Worm (Caenorhabditis elegans) whole organism, mixed stage, embryonic: ENCODE measurements around the gene swt-2.

ENCODE experiments used
- M03D4.4 ChIP-seq: sonication (generic microtip); optimal IDR thresholded peaks from 2 replicates; lab custom pipeline; 2017; ENCODE audit warnings: mild to moderate bottlenecking, missing genetic modification characterization, missing compliant biosample characterization
- bed-3 ChIP-seq: fragments of 200-800 bp; sonication (Bioruptor generic); optimal IDR thresholded peaks from 3 replicates; lab custom pipeline; 2018; ENCODE audit warnings: mild to moderate bottlenecking, missing genetic modification characterization, moderate library complexity, missing compliant biosample characterization
- ceh-39 ChIP-seq: fragments of 150-350 bp; optimal IDR thresholded peaks from 2 replicates; lab custom pipeline; 2014; ENCODE audit warnings: missing biosample characterization, missing genetic modification characterization
- ceh-43 ChIP-seq: fragments of 200-800 bp; sonication (Bioruptor generic); optimal IDR thresholded peaks from 2 replicates; lab custom pipeline; 2018; ENCODE audit warnings: mild to moderate bottlenecking, missing genetic modification characterization, moderate library complexity, missing compliant biosample characterization
- ceh-83 ChIP-seq: fragments of 200-800 bp; sonication (Bioruptor generic); optimal IDR thresholded peaks from 2 replicates; lab custom pipeline; 2018; ENCODE audit warnings: mild to moderate bottlenecking, missing genetic modification characterization, missing compliant biosample characterization
- cnd-1 ChIP-seq: fragments of 200-800 bp; sonication (Bioruptor generic); optimal IDR thresholded peaks from 2 replicates; lab custom pipeline; 2018; ENCODE audit warnings: mild to moderate bottlenecking, missing genetic modification characterization, missing compliant biosample characterization
- drap-1 ChIP-seq: fragments of 200-800 bp; sonication (Bioruptor generic); optimal IDR thresholded peaks from 3 replicates; lab custom pipeline; 2018; ENCODE audit warnings: mild to moderate bottlenecking, missing genetic modification characterization, missing compliant biosample characterization
- elt-3 ChIP-seq: fragments of 150-350 bp; optimal IDR thresholded peaks from 2 replicates; lab custom pipeline; 2014; ENCODE audit warnings: missing biosample characterization, missing genetic modification characterization
- flh-1 ChIP-seq: fragments of 200-800 bp; sonication (Bioruptor generic); optimal IDR thresholded peaks from 2 replicates; lab custom pipeline; 2018; ENCODE audit warnings: mild to moderate bottlenecking, missing genetic modification characterization, moderate library complexity, missing compliant biosample characterization
- ham-2 ChIP-seq: fragments of 200-800 bp; sonication (Bioruptor generic); optimal IDR thresholded peaks from 2 replicates; lab custom pipeline; 2018; ENCODE audit warnings: mild to moderate bottlenecking, missing genetic modification characterization, missing compliant biosample characterization
- hlh-1 ChIP-seq: fragments of 150-350 bp; optimal IDR thresholded peaks from 2 replicates; lab custom pipeline; 2014; ENCODE audit warnings: missing biosample characterization, missing genetic modification reagents, missing genetic modification characterization
- lin-32 ChIP-seq: fragments of 200-800 bp; sonication (Bioruptor generic); optimal IDR thresholded peaks from 2 replicates; lab custom pipeline; 2018; ENCODE audit warnings: mild to moderate bottlenecking, missing genetic modification characterization, missing compliant biosample characterization
- lsy-2 ChIP-seq: fragments of 150-350 bp; optimal IDR thresholded peaks from 2 replicates; lab custom pipeline; 2014; ENCODE audit warnings: missing biosample characterization, missing genetic modification characterization
- mab-5 ChIP-seq: fragments of 150-350 bp; optimal IDR thresholded peaks from 2 replicates; lab custom pipeline; 2014; ENCODE audit warnings: missing biosample characterization, missing genetic modification characterization
- mep-1 ChIP-seq: fragments of 150-350 bp; optimal IDR thresholded peaks from 2 replicates; lab custom pipeline; 2017; ENCODE audit warnings: missing biosample characterization, missing genetic modification reagents, missing genetic modification characterization, inconsistent platforms
- mls-2 ChIP-seq: sonication (generic microtip); optimal IDR thresholded peaks from 2 replicates; lab custom pipeline; 2016; ENCODE audit warnings: mild to moderate bottlenecking, missing genetic modification characterization, moderate library complexity, missing compliant biosample characterization
- nhr-12 ChIP-seq: fragments of 150-350 bp; optimal IDR thresholded peaks from 2 replicates; lab custom pipeline; 2014; ENCODE audit warnings: missing biosample characterization, missing genetic modification characterization
- nhr-2 ChIP-seq: fragments of 150-350 bp; optimal IDR thresholded peaks from 2 replicates; lab custom pipeline; 2014; ENCODE audit warnings: missing biosample characterization, missing genetic modification characterization
- nhr-237 ChIP-seq: fragments of 150-350 bp; optimal IDR thresholded peaks from 2 replicates; lab custom pipeline; 2014; ENCODE audit warnings: missing biosample characterization, missing genetic modification characterization
- nhr-28 ChIP-seq: fragments of 150-350 bp; optimal IDR thresholded peaks from 2 replicates; lab custom pipeline; 2014; ENCODE audit warnings: missing biosample characterization, missing genetic modification characterization
- nhr-76 ChIP-seq: sonication (generic microtip); optimal IDR thresholded peaks from 2 replicates; lab custom pipeline; 2017; ENCODE audit warnings: missing biosample characterization, missing genetic modification characterization
- pha-4 ChIP-seq: fragments of 150-350 bp; optimal IDR thresholded peaks from 2 replicates; lab custom pipeline; 2018; ENCODE audit warnings: missing biosample characterization, missing genetic modification reagents, missing genetic modification characterization
- sem-2 ChIP-seq: fragments of 200-800 bp; sonication (Bioruptor generic); optimal IDR thresholded peaks from 2 replicates; lab custom pipeline; 2018; ENCODE audit warnings: mild to moderate bottlenecking, missing genetic modification characterization, missing compliant biosample characterization
- snpc-4 ChIP-seq: fragments of 150-350 bp; optimal IDR thresholded peaks from 2 replicates; lab custom pipeline; 2014; ENCODE audit warnings: missing biosample characterization, missing genetic modification characterization
- sptf-1 ChIP-seq: sonication (generic microtip); optimal IDR thresholded peaks from 2 replicates; lab custom pipeline; 2017; ENCODE audit warnings: mild to moderate bottlenecking, missing genetic modification characterization, moderate library complexity, missing compliant biosample characterization
- tbx-8 ChIP-seq: fragments of 200-800 bp; sonication (Bioruptor generic); optimal IDR thresholded peaks from 2 replicates; lab custom pipeline; 2018; ENCODE audit warnings: mild to moderate bottlenecking, missing genetic modification characterization, moderate library complexity, missing compliant biosample characterization
- unc-120 ChIP-seq: sonication (generic microtip); optimal IDR thresholded peaks from 2 replicates; lab custom pipeline; 2017; ENCODE audit warnings: missing genetic modification characterization, missing compliant biosample characterization; ENCODE audit not compliant: poor library complexity, severe bottlenecking
- unc-39 ChIP-seq: fragments of 150-350 bp; optimal IDR thresholded peaks from 2 replicates; lab custom pipeline; 2014; ENCODE audit warnings: missing biosample characterization, missing genetic modification characterization
- unc-62 ChIP-seq: fragments of 150-350 bp; optimal IDR thresholded peaks from 2 replicates; lab custom pipeline; 2014; ENCODE audit warnings: missing biosample characterization, missing genetic modification reagents, missing genetic modification characterization
- zip-8 ChIP-seq: fragments of 150-350 bp; optimal IDR thresholded peaks from 2 replicates; lab custom pipeline; 2014; ENCODE audit warnings: missing biosample characterization, missing genetic modification characterization

The swt-2 gene

DNA sequence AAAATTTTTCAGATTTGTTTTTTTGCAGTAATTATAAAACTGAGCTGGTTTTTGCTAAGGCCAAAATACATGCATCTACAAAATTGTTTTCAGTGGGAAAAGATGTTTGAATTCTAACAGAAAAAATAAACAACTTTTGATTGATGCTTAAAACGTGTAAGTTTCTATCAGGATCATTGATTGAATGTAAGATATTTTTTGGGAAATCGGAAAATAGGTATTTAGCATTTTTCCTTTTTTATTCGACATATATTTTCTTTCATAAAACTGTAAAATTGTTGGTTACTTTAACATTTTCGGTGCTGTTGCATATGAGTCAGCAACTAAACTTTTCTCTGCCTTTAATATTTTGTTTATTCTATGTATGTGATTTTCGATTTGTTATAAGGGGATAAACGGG is 5.5 kb upstream of the swt-2 start, which contains the start of gene C54F6.20:
C54F6.20 (plus strand) TSS at position 301 of the 400 bp plus-strand sequence.
- TF ChIP-seq unc-120 = no peak
- no peak for TF ChIP-seq ceh-83 (GFP tag; lab: Kevin White, UChicago)
- TF ChIP-seq nhr-2 (tag; lab: Kevin White, UChicago) = no peak
- no peak for TF ChIP-seq zip-8 (tag; lab: Kevin White, UChicago)
- TF ChIP-seq mab-5 (tag; lab: Kevin White, UChicago) = no peak
- no peak for TF ChIP-seq ceh-39 (tag; lab: Kevin White, UChicago)
- TF ChIP-seq unc-62 = no peak
- no peak for TF ChIP-seq bed-3 (GFP tag; lab: Kevin White, UChicago)
- TF ChIP-seq lin-32 (GFP tag; lab: Kevin White, UChicago) = no peak
- no peak for TF ChIP-seq lsy-2 (tag; lab: Kevin White, UChicago)
- no peak for TF ChIP-seq nhr-76 (tag; lab: Kevin White, UChicago)
- TF ChIP-seq sptf-1 (tag; lab: Kevin White, UChicago) = no peak
- no peak for TF ChIP-seq M03D4.4
- TF ChIP-seq drap-1 (GFP tag; lab: Kevin White, UChicago) = no peak
- no peak for TF ChIP-seq mep-1 (tag; lab: Kevin White, UChicago)
- TF ChIP-seq tbx-8 (GFP tag; lab: Kevin White, UChicago) = no peak
- TF ChIP-seq nhr-237 (tag; lab: Kevin White, UChicago) = no peak
- TF ChIP-seq nhr-28 (tag; lab: Kevin White, UChicago) = no peak
- TF ChIP-seq ceh-43 = no peak
- TF ChIP-seq cnd-1 (tag; lab: Kevin White, UChicago) = no peak

DNA sequence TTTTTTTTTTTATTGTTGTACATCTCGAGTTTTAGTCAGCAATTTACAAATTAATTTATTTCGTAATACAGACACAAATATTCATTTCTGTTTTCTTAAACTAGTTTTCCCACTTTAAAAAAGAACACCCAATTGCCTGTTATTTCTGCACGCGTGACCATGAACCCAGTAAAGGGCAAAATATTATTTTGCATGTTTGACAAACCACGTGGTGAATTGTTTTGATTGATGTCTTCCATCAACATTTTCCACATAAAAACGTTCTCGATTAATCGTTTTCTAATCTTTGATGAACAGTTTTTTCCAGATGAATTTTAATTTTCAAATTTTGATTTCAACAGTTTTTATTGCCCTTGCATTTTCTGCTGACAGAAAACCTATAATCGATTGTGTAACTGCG is 4.2 kb upstream of the swt-2 start, which contains the start of gene C54F6.18:
C54F6.18 (plus strand) TSS at position 301 of the 400 bp plus-strand sequence.
- TF ChIP-seq hlh-1 (tag; lab: Kevin White, UChicago) (no peak), mep-1 (tag; lab: Kevin White, UChicago) (no peak)

DNA sequence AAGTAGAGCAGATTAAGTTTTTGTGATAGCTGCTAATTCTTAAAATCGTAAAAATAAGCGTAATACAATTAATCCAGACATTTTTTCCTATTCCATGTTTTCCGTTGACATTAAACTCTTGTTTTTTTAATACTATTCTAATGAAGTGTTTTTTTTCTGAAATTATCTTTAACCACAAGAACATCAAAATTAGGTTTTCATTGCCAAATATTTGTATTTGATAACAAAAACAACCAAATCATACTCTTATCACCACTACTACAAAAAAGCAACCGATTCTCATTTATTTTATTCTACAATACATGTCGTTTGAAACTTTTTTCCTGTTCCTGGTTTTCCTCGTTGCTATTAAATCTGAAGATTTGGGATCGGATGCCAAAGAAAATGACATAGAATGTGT is 2.8 kb upstream of the swt-2 start, which contains the start of gene C54F6.17:
C54F6.17 (plus strand) TSS at position 301 of the 400 bp plus-strand sequence.
- TF ChIP-seq drap-1 (GFP tag; lab: Kevin White, UChicago) (no peak), lsy-2 (tag; lab: Kevin White, UChicago) (no peak), ham-2 (GFP tag; lab: Kevin White, UChicago) (no peak), M03D4.4 (no peak), nhr-2 (tag; lab: Kevin White, UChicago) (no peak), ceh-39 (tag; lab: Kevin White, UChicago) (no peak), tbx-8 (GFP tag; lab: Kevin White, UChicago) (no peak), zip-8 (tag; lab: Kevin White, UChicago) (no peak), snpc-4 (tag; lab: Kevin White, UChicago) (no peak), ceh-83 (GFP tag; lab: Kevin White, UChicago) (no peak)
- TF ChIP-seq, all 35 proteins: peak for 0

DNA sequence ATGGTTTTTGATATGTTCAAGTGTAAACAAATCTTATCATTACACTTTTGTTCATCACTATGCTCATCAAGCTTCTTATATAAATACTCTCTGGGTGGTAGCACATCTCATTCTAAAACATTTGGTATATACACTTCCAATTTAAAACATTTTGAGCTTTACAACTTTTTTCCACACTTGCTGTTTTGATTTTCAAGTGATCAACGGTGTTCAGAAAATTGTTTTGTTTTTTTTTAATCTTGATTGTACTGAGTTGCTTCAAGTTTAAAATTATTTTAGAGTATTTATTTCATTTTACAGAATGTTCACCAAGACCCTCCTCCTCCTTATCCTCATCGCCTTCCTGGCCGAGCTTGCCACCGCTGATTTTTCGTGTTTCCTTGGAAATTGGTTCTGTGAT is 1.1 kb upstream of the swt-2 start, which contains the start of gene C54F6.5:
C54F6.5 (plus strand) TSS at position 301 of the 400 bp plus-strand sequence.
- no peak for TF ChIP-seq ceh-43
- no peak for TF ChIP-seq sem-2
- no peak for TF ChIP-seq drap-1 (GFP tag; lab: Kevin White, UChicago)
- no peak for TF ChIP-seq snpc-4 (tag; lab: Kevin White, UChicago)
- no peak for TF ChIP-seq flh-1 (GFP tag; lab: Kevin White, UChicago)
- TF ChIP-seq mab-5 (tag; lab: Kevin White, UChicago) = no peak
- TF ChIP-seq unc-120 = no peak
- no peak for TF ChIP-seq M03D4.4
- TF ChIP-seq mls-2 (tag; lab: Kevin White, UChicago) = no peak
- no peak for TF ChIP-seq pha-4 (tag; lab: Kevin White, UChicago)
- TF ChIP-seq nhr-12 (tag; lab: Kevin White, UChicago) = no peak
- TF ChIP-seq zip-8 (tag; lab: Kevin White, UChicago) = no peak
- no peak for TF ChIP-seq ceh-83 (GFP tag; lab: Kevin White, UChicago)
- no peak for TF ChIP-seq cnd-1 (tag; lab: Kevin White, UChicago)
- TF ChIP-seq nhr-28 (tag; lab: Kevin White, UChicago) = no peak
- no peak for TF ChIP-seq elt-3

DNA sequence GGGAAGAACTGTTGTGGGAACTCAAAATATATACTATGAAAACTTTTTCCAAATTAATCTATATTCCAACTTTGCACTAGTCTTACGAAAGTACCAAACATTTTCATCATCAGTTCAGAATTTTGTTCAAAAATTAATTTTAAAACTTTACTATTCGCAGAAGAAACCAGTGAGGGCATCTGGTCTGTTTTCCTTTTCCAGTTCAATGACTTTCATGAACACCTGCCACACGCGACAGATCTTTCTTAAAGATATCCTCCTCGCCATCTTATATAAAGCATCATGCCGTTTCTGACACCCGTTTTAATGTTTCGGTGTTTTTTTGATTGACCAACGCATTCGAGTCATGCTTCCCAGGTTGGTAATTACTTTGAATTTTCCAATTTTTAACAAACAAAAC is 3.0 kb downstream of the swt-2 start, which contains the start of gene C54F6.3:
C54F6.3 (plus strand) TSS at position 301 of the 400 bp plus-strand sequence.
- TF ChIP-seq mab-5 (tag; lab: Kevin White, UChicago) (no peak), nhr-2 (tag; lab: Kevin White, UChicago) (no peak), unc-39 (tag; lab: Kevin White, UChicago) (no peak)
- TF ChIP-seq, all 35 proteins: peak for 0
